Worm (Caenorhabditis elegans) whole organism, early embryonic: ENCODE results near the gene elc-2.

Source experiments
- B0310.2 ChIP-seq: sonication (generic microtip); optimal IDR thresholded peaks from 2 replicates; lab custom pipeline; 2016; ENCODE audit warnings: mild to moderate bottlenecking, missing genetic modification characterization, missing compliant biosample characterization
- F13C5.2 ChIP-seq: sonication (generic microtip); optimal IDR thresholded peaks from 2 replicates; lab custom pipeline; 2017; ENCODE audit warnings: mild to moderate bottlenecking, missing genetic modification characterization, inconsistent platforms, missing compliant biosample characterization
- aly-1 ChIP-seq: sonication (generic microtip); optimal IDR thresholded peaks from 2 replicates; lab custom pipeline; 2016; ENCODE audit warnings: missing genetic modification characterization, missing compliant biosample characterization
- ama-1 ChIP-seq: fragments of 150-350 bp; optimal IDR thresholded peaks from 2 replicates; lab custom pipeline; 2014
- ceh-13 ChIP-seq: fragments of 200-800 bp; sonication (Bioruptor generic); optimal IDR thresholded peaks from 2 replicates; lab custom pipeline; 2018; ENCODE audit warnings: mild to moderate bottlenecking, missing genetic modification characterization, missing compliant biosample characterization
- ceh-36 ChIP-seq: sonication (generic microtip); optimal IDR thresholded peaks from 2 replicates; lab custom pipeline; 2016; ENCODE audit warnings: missing genetic modification characterization, inconsistent platforms, missing compliant biosample characterization
- hmbx-1 ChIP-seq: sonication (generic microtip); optimal IDR thresholded peaks from 2 replicates; lab custom pipeline; 2016; ENCODE audit warnings: mild to moderate bottlenecking, missing genetic modification characterization, missing compliant biosample characterization
- hmg-4 ChIP-seq: fragments of 200-800 bp; sonication (Bioruptor generic); optimal IDR thresholded peaks from 2 replicates; lab custom pipeline; 2018; ENCODE audit warnings: mild to moderate bottlenecking, missing genetic modification characterization, missing compliant biosample characterization
- pes-1 ChIP-seq: fragments of 200-800 bp; sonication (Bioruptor generic); IDR thresholded peaks from 2 replicates; pipeline ENCODE4 v1.3.6; 2022; ENCODE audit warnings: missing genetic modification reagents, missing genetic modification characterization, missing compliant biosample characterization
- scrt-1 ChIP-seq: fragments of 200-800 bp; sonication (Bioruptor generic); IDR thresholded peaks from 2 replicates; pipeline ENCODE4 v1.3.6; 2022; ENCODE audit warnings: missing genetic modification characterization, missing compliant biosample characterization
- tbx-37 ChIP-seq: fragments of 200-800 bp; sonication (Bioruptor generic); conservative IDR thresholded peaks from 2 replicates; pipeline ENCODE4 v1.3.6; 2022; ENCODE audit warnings: missing genetic modification reagents, missing genetic modification characterization, missing compliant biosample characterization
- tra-4 ChIP-seq: sonication (generic microtip); optimal IDR thresholded peaks from 2 replicates; lab custom pipeline; 2017; ENCODE audit warnings: missing genetic modification characterization, missing compliant biosample characterization

- TF ChIP-seq ama-1 (lab: Kevin White, UChicago) (no peak), scrt-1 (GFP tag; lab: Robert Waterston, UW) (no peak), ceh-36 (tag; lab: Kevin White, UChicago) (no peak), tra-4 (tag; lab: Kevin White, UChicago) (no peak), B0310.2 (tag; lab: Kevin White, UChicago) (no peak), F13C5.2 (tag; lab: Kevin White, UChicago) (no peak), hmbx-1 (no peak), tbx-37 (GFP tag; lab: Robert Waterston, UW) (no peak), aly-1 (no peak), pes-1 (GFP tag; lab: Robert Waterston, UW) (no peak), hmg-4 (no peak), ceh-13 (GFP tag; lab: Kevin White, UChicago) (no peak)
These were observed 8.7 kb upstream of the elc-2 start, which contains the start of gene arg-1 for ce11 chrX:1786607-1787006.
